Worm (Caenorhabditis elegans) whole organism, L4 larva: ENCODE results near the gene rpb-2.
"Not testable (repeated sequence)": the region's sequence is repeated elsewhere in the genome, so short reads cannot be mapped to it uniquely, and the experiment has no call there.

Experiments used
- D1046.2 ChIP-seq: fragments of 200-800 bp; sonication (Bioruptor generic); IDR thresholded peaks from 2 replicates; pipeline ENCODE4 v1.3.6; 2022; ENCODE audit warnings: missing genetic modification characterization, missing compliant biosample characterization
- F37D6.2 ChIP-seq: sonication (generic microtip); optimal IDR thresholded peaks from 2 replicates; lab custom pipeline; 2016; ENCODE audit warnings: mild to moderate bottlenecking, missing genetic modification characterization, missing compliant biosample characterization
- T26A8.4 ChIP-seq: fragments of 200-800 bp; sonication (Bioruptor generic); IDR thresholded peaks from 2 replicates; pipeline ENCODE4 v1.3.6; 2022; ENCODE audit warnings: missing genetic modification characterization, missing compliant biosample characterization
- Y105C5A.15 ChIP-seq: fragments of 200-800 bp; sonication (Bioruptor generic); IDR thresholded peaks from 2 replicates; pipeline ENCODE4 v1.3.6; 2022; ENCODE audit warnings: missing genetic modification characterization, missing compliant biosample characterization
- Y48G9A.11 ChIP-seq: fragments of 200-800 bp; sonication (Bioruptor generic); IDR thresholded peaks from 2 replicates; pipeline ENCODE4 v1.3.6; 2022; ENCODE audit warnings: missing genetic modification reagents, missing genetic modification characterization, missing compliant biosample characterization
- aha-1 ChIP-seq: fragments of 150-350 bp; peaks from one replicate; lab custom pipeline; 2014; ENCODE audit warnings: missing biosample characterization, missing genetic modification characterization
- aly-2 ChIP-seq: sonication (generic microtip); optimal IDR thresholded peaks from 2 replicates; lab custom pipeline; 2018; ENCODE audit warnings: missing biosample characterization, missing genetic modification characterization
- ceh-20 ChIP-seq: fragments of 200-800 bp; sonication (Bioruptor generic); IDR thresholded peaks from 2 replicates; pipeline ENCODE4 v1.3.6; 2022; ENCODE audit warnings: missing genetic modification reagents, missing genetic modification characterization, missing compliant biosample characterization
- ceh-44 ChIP-seq: fragments of 200-800 bp; sonication (Bioruptor generic); IDR thresholded peaks from 2 replicates; pipeline ENCODE4 v1.3.6; 2022; ENCODE audit warnings: missing genetic modification reagents, missing genetic modification characterization, missing compliant biosample characterization
- ces-1 ChIP-seq: fragments of 150-350 bp; sonication (generic microtip); optimal IDR thresholded peaks from 4 replicates; lab custom pipeline; 2014; ENCODE audit warnings: missing biosample characterization, missing genetic modification reagents, missing genetic modification characterization
- ctbp-1 ChIP-seq: fragments of 200-800 bp; sonication (Bioruptor generic); IDR thresholded peaks from 2 replicates; pipeline ENCODE4 v1.3.6; 2022; ENCODE audit warnings: missing genetic modification reagents, missing genetic modification characterization, missing compliant biosample characterization
- daf-16 ChIP-seq, 3 experiments: sonication (generic microtip); optimal IDR thresholded peaks; 2 replicates each; lab custom pipeline; 2016 to 2017; ENCODE audit warnings: missing genetic modification characterization in 3 of 3, missing genetic modification reagents in 3 of 3, mild to moderate bottlenecking in 2 of 3, missing compliant biosample characterization in 2 of 3, missing biosample characterization in 1 of 3, moderate library complexity in 1 of 3
- dmd-6 ChIP-seq: fragments of 200-800 bp; sonication (Bioruptor generic); IDR thresholded peaks from 2 replicates; pipeline ENCODE4 v1.3.6; 2022; ENCODE audit warnings: missing genetic modification reagents, missing genetic modification characterization, missing compliant biosample characterization
- dmd-9 ChIP-seq: fragments of 200-800 bp; sonication (Bioruptor generic); IDR thresholded peaks from 2 replicates; pipeline ENCODE4 v1.3.6; 2022; ENCODE audit warnings: missing genetic modification reagents, missing genetic modification characterization, missing compliant biosample characterization
- dpl-1 ChIP-seq: fragments of 150-350 bp; optimal IDR thresholded peaks from 2 replicates; lab custom pipeline; 2014; ENCODE audit warnings: missing biosample characterization, missing genetic modification reagents, missing genetic modification characterization
- dve-1 ChIP-seq: sonication (generic microtip); optimal IDR thresholded peaks from 2 replicates; lab custom pipeline; 2017; ENCODE audit warnings: antibody characterized with exemption, mild to moderate bottlenecking, missing genetic modification characterization, missing compliant biosample characterization; ENCODE audit not compliant: insufficient read depth
- egl-43 ChIP-seq: fragments of 200-800 bp; sonication (Bioruptor generic); IDR thresholded peaks from 2 replicates; pipeline ENCODE4 v1.3.6; 2022; ENCODE audit warnings: missing genetic modification reagents, missing genetic modification characterization, missing compliant biosample characterization
- hif-1 ChIP-seq, 2 experiments: sonication (generic microtip); optimal IDR thresholded peaks; 2 replicates each; lab custom pipeline; 2016 to 2017; ENCODE audit warnings: missing compliant biosample characterization in 2 of 2, missing genetic modification characterization in 2 of 2, missing genetic modification reagents in 2 of 2, missing genotype in 2 of 2, mild to moderate bottlenecking in 1 of 2
- hlh-11 ChIP-seq: fragments of 200-800 bp; sonication (Bioruptor generic); optimal IDR thresholded peaks from 2 replicates; lab custom pipeline; 2018; ENCODE audit warnings: mild to moderate bottlenecking, missing genetic modification characterization, missing compliant biosample characterization
- jun-1 ChIP-seq: fragments of 150-350 bp; optimal IDR thresholded peaks from 2 replicates; lab custom pipeline; 2014; ENCODE audit warnings: missing biosample characterization, missing genetic modification reagents, missing genetic modification characterization
- lim-7 ChIP-seq: fragments of 200-800 bp; sonication (Bioruptor generic); IDR thresholded peaks from 2 replicates; pipeline ENCODE4 v1.3.6; 2022; ENCODE audit warnings: missing genetic modification characterization, missing compliant biosample characterization
- lin-13 ChIP-seq: fragments of 150-350 bp; optimal IDR thresholded peaks from 2 replicates; lab custom pipeline; 2014; ENCODE audit warnings: missing biosample characterization, missing genetic modification reagents, missing genetic modification characterization
- lin-29 ChIP-seq: fragments of 200-800 bp; sonication (Bioruptor generic); IDR thresholded peaks from 2 replicates; pipeline ENCODE4 v1.3.6; 2022; ENCODE audit warnings: missing genetic modification reagents, missing genetic modification characterization, missing compliant biosample characterization
- lin-38 ChIP-seq: fragments of 200-800 bp; sonication (Bioruptor generic); IDR thresholded peaks from 2 replicates; pipeline ENCODE4 v1.3.6; 2022; ENCODE audit warnings: missing genetic modification reagents, missing genetic modification characterization, missing compliant biosample characterization
- lsy-2 ChIP-seq, 2 experiments: fragments of 150-350 bp in 1 of 2; sonication (generic microtip) in 1 of 2; optimal IDR thresholded peaks; 2 replicates each; lab custom pipeline; 2014 to 2017; ENCODE audit warnings: missing biosample characterization in 2 of 2, missing genetic modification characterization in 2 of 2
- madf-9 ChIP-seq: fragments of 200-800 bp; sonication (Bioruptor generic); conservative IDR thresholded peaks from 2 replicates; pipeline ENCODE4 v1.3.6; 2022; ENCODE audit warnings: missing genetic modification reagents, missing genetic modification characterization, missing compliant biosample characterization
- mdt-29 ChIP-seq: fragments of 200-800 bp; sonication (Bioruptor generic); IDR thresholded peaks from 2 replicates; pipeline ENCODE4 v1.3.6; 2022; ENCODE audit warnings: missing genetic modification reagents, missing genetic modification characterization, missing compliant biosample characterization
- mep-1 ChIP-seq: fragments of 150-350 bp; sonication (generic microtip); optimal IDR thresholded peaks from 3 replicates; lab custom pipeline; 2014; ENCODE audit warnings: missing biosample characterization, missing genetic modification characterization
- mes-2 ChIP-seq: sonication (generic microtip); optimal IDR thresholded peaks from 2 replicates; lab custom pipeline; 2016; ENCODE audit warnings: missing genotype, mild to moderate bottlenecking, missing genetic modification characterization, missing compliant biosample characterization; ENCODE audit not compliant: poor library complexity, severe bottlenecking
- mxl-3 ChIP-seq: fragments of 200-800 bp; sonication (Bioruptor generic); optimal IDR thresholded peaks from 2 replicates; lab custom pipeline; 2018; ENCODE audit warnings: mild to moderate bottlenecking, missing genetic modification characterization, missing compliant biosample characterization
- nhr-111 ChIP-seq: fragments of 200-800 bp; sonication (Bioruptor generic); optimal IDR thresholded peaks from 2 replicates; lab custom pipeline; 2018; ENCODE audit warnings: mild to moderate bottlenecking, missing genetic modification characterization, missing compliant biosample characterization
- nhr-25 ChIP-seq: sonication (generic microtip); optimal IDR thresholded peaks from 2 replicates; lab custom pipeline; 2017; ENCODE audit warnings: missing genetic modification characterization, mild to moderate bottlenecking, missing compliant biosample characterization, antibody characterized with exemption, moderate library complexity, borderline replicate concordance; ENCODE audit not compliant: insufficient read depth
- nhr-28 ChIP-seq: fragments of 150-350 bp; optimal IDR thresholded peaks from 2 replicates; lab custom pipeline; 2014; ENCODE audit warnings: missing biosample characterization, missing genetic modification characterization
- nhr-42 ChIP-seq: fragments of 200-800 bp; sonication (Bioruptor generic); IDR thresholded peaks from 2 replicates; pipeline ENCODE4 v1.3.6; 2022; ENCODE audit warnings: missing genetic modification characterization, missing compliant biosample characterization
- nhr-77 ChIP-seq: fragments of 150-350 bp; optimal IDR thresholded peaks from 2 replicates; lab custom pipeline; 2014; ENCODE audit warnings: missing biosample characterization, missing genetic modification characterization
- pha-4 ChIP-seq, 2 experiments: fragments of 150-350 bp in 1 of 2; fragments of 200-800 bp in 1 of 2; sonication (Bioruptor generic) in 1 of 2; IDR thresholded peaks in 1 of 2; optimal IDR thresholded peaks in 1 of 2; 2 replicates each; pipeline versions ENCODE4 v1.3.6 to Lab custom; 2014 to 2022; ENCODE audit warnings: missing genetic modification characterization in 2 of 2, missing genetic modification reagents in 2 of 2, missing biosample characterization in 1 of 2, missing compliant biosample characterization in 1 of 2
- php-3 ChIP-seq: fragments of 200-800 bp; sonication (Bioruptor generic); IDR thresholded peaks from 2 replicates; pipeline ENCODE4 v1.3.6; 2022; ENCODE audit warnings: missing genetic modification reagents, missing genetic modification characterization, missing compliant biosample characterization
- rbr-2 ChIP-seq: sonication (generic microtip); optimal IDR thresholded peaks from 2 replicates; lab custom pipeline; 2016; ENCODE audit warnings: missing genotype, missing genetic modification characterization, missing compliant biosample characterization
- set-16 ChIP-seq: fragments of 200-800 bp; sonication (Bioruptor generic); IDR thresholded peaks from 2 replicates; pipeline ENCODE4 v1.3.6; 2022; ENCODE audit warnings: missing genetic modification reagents, missing genetic modification characterization, missing compliant biosample characterization
- snpc-1.2 ChIP-seq: fragments of 200-800 bp; sonication (Bioruptor generic); IDR thresholded peaks from 2 replicates; pipeline ENCODE4 v1.3.6; 2022; ENCODE audit warnings: missing genetic modification reagents, missing genetic modification characterization, missing compliant biosample characterization
- unc-39 ChIP-seq: sonication (generic microtip); optimal IDR thresholded peaks from 2 replicates; lab custom pipeline; 2017; ENCODE audit warnings: missing biosample characterization, missing genetic modification characterization
- unc-62 ChIP-seq, 3 experiments: fragments of 150-350 bp in 1 of 3; sonication (generic microtip); optimal IDR thresholded peaks in 2 of 3; peaks in 1 of 3; 1 replicate in 1 of 3; 2 replicates in 2 of 3; lab custom pipeline; 2014 to 2017; ENCODE audit warnings: missing biosample characterization in 3 of 3, missing genetic modification characterization in 3 of 3, missing genetic modification reagents in 3 of 3, missing genotype in 1 of 3
- vab-7 ChIP-seq: fragments of 200-800 bp; sonication (Bioruptor generic); IDR thresholded peaks from 2 replicates; pipeline ENCODE4 v1.3.6; 2022; ENCODE audit warnings: missing genetic modification reagents, missing genetic modification characterization, missing compliant biosample characterization
- zfp-2 ChIP-seq: sonication (generic microtip); optimal IDR thresholded peaks from 2 replicates; lab custom pipeline; 2016; ENCODE audit warnings: mild to moderate bottlenecking, missing genetic modification characterization, missing compliant biosample characterization

Gene rpb-2

ce11 chrIII:4918906-4919305, 20.5 kb upstream of the rpb-2 start:
- TF ChIP-seq ceh-44 (GFP tag; lab: Robert Waterston, UW) (no peak), unc-62 (GFP tag; optimal IDR thresholded peaks at IDR 0.05 in 1 of 2; lab: Kevin White, UChicago) (peak in 1 of 2 experiments; percentile 95), unc-62 (tag; optimal IDR thresholded peaks at IDR 0.05; lab: Kevin White, UChicago) (no peak)

ce11 chrIII:4920221-4920620, 19.1 kb upstream of the rpb-2 start, which contains the start of gene ula-1:
TSS of gene ula-1 (minus strand) at chrIII:4920321.
- TF ChIP-seq aly-2, result no peak
- TF ChIP-seq daf-16 (GFP tag; optimal IDR thresholded peaks at IDR 0.05; lab: Kevin White, UChicago), result no peak
- TF ChIP-seq daf-16 (tag; optimal IDR thresholded peaks at IDR 0.05; lab: Kevin White, UChicago), result no peak
- TF ChIP-seq nhr-111 (GFP tag; lab: Kevin White, UChicago), result no peak
- TF ChIP-seq jun-1, result no peak
- TF ChIP-seq vab-7 (GFP tag; lab: Robert Waterston, UW), result no peak
- no peak for TF ChIP-seq snpc-1.2 (GFP tag; lab: Robert Waterston, UW)
- no peak for TF ChIP-seq rbr-2 (tag; lab: Kevin White, UChicago)
- no peak for TF ChIP-seq mxl-3
- no peak for TF ChIP-seq hlh-11
- TF ChIP-seq Y105C5A.15 (GFP tag; lab: Robert Waterston, UW), result no peak
- TF ChIP-seq nhr-77, result no peak
- no peak for TF ChIP-seq unc-39 (tag; lab: Kevin White, UChicago)
- no peak for TF ChIP-seq zfp-2 (tag; lab: Kevin White, UChicago)
- TF ChIP-seq lin-13 (GFP tag; lab: Kevin White, UChicago), result no peak
- TF ChIP-seq dve-1 (tag; lab: Kevin White, UChicago), result no peak
- no peak for TF ChIP-seq mep-1
- TF ChIP-seq nhr-25 (tag; lab: Kevin White, UChicago), result no peak
- no peak for TF ChIP-seq hif-1 (tag; optimal IDR thresholded peaks at IDR 0.05; lab: Kevin White, UChicago)
- no peak for TF ChIP-seq lsy-2 (tag; optimal IDR thresholded peaks at IDR 0.05; lab: Kevin White, UChicago)
- no peak for TF ChIP-seq aha-1 (tag; lab: Kevin White, UChicago)

ce11 chrIII:4922020-4922419, 17.3 kb upstream of the rpb-2 start, which contains the start of gene mmab-1:
TSS of gene mmab-1 (minus strand) at chrIII:4922114.
- TF ChIP-seq dmd-9 (GFP tag; lab: Robert Waterston, UW), result peak; percentile 68; the same call in 1 of the 2 replicates
- peak; percentile 29; the same call in 1 of the 2 replicates for TF ChIP-seq php-3
- peak; percentile 87 for TF ChIP-seq lin-38 (GFP tag; lab: Robert Waterston, UW)
- peak; percentile 65; the same call in 1 of the 2 replicates for TF ChIP-seq madf-9 (GFP tag; lab: Robert Waterston, UW)
- TF ChIP-seq F37D6.2 (tag; lab: Kevin White, UChicago), result peak; percentile 21
- peak; percentile 56 for TF ChIP-seq dmd-6 (GFP tag; lab: Robert Waterston, UW)
- TF ChIP-seq vab-7 (GFP tag; lab: Robert Waterston, UW), result peak; percentile 80
- TF ChIP-seq nhr-28, result peak; percentile 4
- peak; percentile 49; the same call in 1 of the 2 replicates for TF ChIP-seq Y48G9A.11
- TF ChIP-seq set-16 (GFP tag; lab: Robert Waterston, UW), result peak; percentile 14; the same call in 1 of the 2 replicates
- 0 out of 2 replicates have a peak, but pooled peaks have one; percentile 8 for TF ChIP-seq lin-29 (GFP tag; lab: Robert Waterston, UW)
- TF ChIP-seq ceh-20 (GFP tag; lab: Robert Waterston, UW), result peak; percentile 74
- TF ChIP-seq nhr-42 (GFP tag; lab: Robert Waterston, UW), result peak; percentile 74; the same call in 1 of the 2 replicates
- TF ChIP-seq mes-2 (tag; lab: Kevin White, UChicago), result peak; percentile 71
- TF ChIP-seq dpl-1, result peak; percentile 34
- peak; percentile 41; the same call in 1 of the 2 replicates for TF ChIP-seq mdt-29 (GFP tag; lab: Robert Waterston, UW)
- peak; percentile 85 for TF ChIP-seq ctbp-1 (GFP tag; lab: Robert Waterston, UW)
- TF ChIP-seq egl-43 (GFP tag; lab: Robert Waterston, UW), result peak; percentile 64; the same call in 1 of the 2 replicates
- peak; percentile 50 for TF ChIP-seq rbr-2 (tag; lab: Kevin White, UChicago)
- peak; percentile 38 for TF ChIP-seq T26A8.4 (GFP tag; lab: Robert Waterston, UW)
- TF ChIP-seq pha-4 (GFP tag; IDR thresholded peaks at IDR 0.05; lab: Robert Waterston, UW), result peak; percentile 21; the same call in 1 of the 2 replicates
- TF ChIP-seq pha-4 (tag; optimal IDR thresholded peaks at IDR 0.05; lab: Kevin White, UChicago), result not testable (repeated sequence)
- peak; percentile 36 for TF ChIP-seq hlh-11
- peak; percentile 3 for TF ChIP-seq mxl-3
- peak; percentile 45; the same call in 1 of the 2 replicates for TF ChIP-seq lim-7
- TF ChIP-seq snpc-1.2 (GFP tag; lab: Robert Waterston, UW), result 0 out of 2 replicates have a peak, but pooled peaks have one; percentile 20
- TF ChIP-seq lsy-2 (tag; optimal IDR thresholded peaks at IDR 0.05; lab: Kevin White, UChicago), result peak in 1 of 2 experiments; percentile 33
- TF ChIP-seq ces-1 (GFP tag; lab: Kevin White, UChicago), result peak; percentile 27
- 0 out of 2 replicates have a peak, but pooled peaks have one; percentile 20 for TF ChIP-seq D1046.2 (GFP tag; lab: Robert Waterston, UW)
